Worm (Caenorhabditis elegans): Measurements from ENCODE around the gene str-67.

Gene str-67

DNA sequence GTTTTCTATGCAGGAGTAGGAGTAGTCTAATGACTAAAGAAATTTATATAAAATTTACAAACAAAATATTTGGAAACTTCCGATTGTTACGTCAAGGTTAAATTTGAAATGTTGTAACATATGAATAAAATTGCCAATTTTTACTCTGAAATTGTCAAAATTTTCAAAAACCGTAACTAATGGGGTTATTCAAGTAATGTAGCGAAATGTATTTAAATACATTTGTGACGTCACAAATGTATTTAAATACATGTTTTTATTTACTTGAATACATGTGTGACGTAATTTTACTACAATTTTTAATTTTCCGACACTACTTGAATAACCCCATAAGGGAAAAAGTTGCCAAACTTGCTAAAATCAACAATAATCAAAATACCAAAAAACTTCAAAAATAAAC lies 11.0 kb downstream of the str-67 start:
- TF ChIP-seq ztf-18 (tag; optimal IDR thresholded peaks at IDR 0.05): no peak
- no peak for TF ChIP-seq K11D2.4 (GFP tag; IDR thresholded peaks at IDR 0.05)
- no peak for TF ChIP-seq let-526 (GFP tag; IDR thresholded peaks at IDR 0.05)
- TF ChIP-seq mel-28 (tag; optimal IDR thresholded peaks at IDR 0.05; ENCODE audit: borderline replicate concordance): no peak
- TF ChIP-seq lin-26 (GFP tag; IDR thresholded peaks at IDR 0.05): no peak
- no peak for TF ChIP-seq T26A5.8 (tag; optimal IDR thresholded peaks at IDR 0.05)
- TF ChIP-seq T07F8.4 (tag; optimal IDR thresholded peaks at IDR 0.05): no peak
- no peak for TF ChIP-seq Y67H2A.10 (GFP tag; conservative IDR thresholded peaks at IDR 0.05)
- no peak for TF ChIP-seq attf-5 (GFP tag; optimal IDR thresholded peaks at IDR 0.05)
- TF ChIP-seq F10E7.11 (tag; optimal IDR thresholded peaks at IDR 0.05): no peak
- no peak for TF ChIP-seq aptf-2 (GFP tag; conservative IDR thresholded peaks at IDR 0.05)
- no peak for TF ChIP-seq ztf-25 (GFP tag; IDR thresholded peaks at IDR 0.05)
- TF ChIP-seq lir-1 (GFP tag; conservative IDR thresholded peaks at IDR 0.05): no peak
- TF ChIP-seq athp-1 (tag; optimal IDR thresholded peaks at IDR 0.05): no peak
- TF ChIP-seq pbrm-1 (GFP tag; IDR thresholded peaks at IDR 0.05): no peak
- no peak for TF ChIP-seq bed-1 (GFP tag; IDR thresholded peaks at IDR 0.05)
- no peak for TF ChIP-seq hlh-26 (GFP tag; conservative IDR thresholded peaks at IDR 0.05)
- no peak for TF ChIP-seq ceh-91 (GFP tag; IDR thresholded peaks at IDR 0.05)

DNA sequence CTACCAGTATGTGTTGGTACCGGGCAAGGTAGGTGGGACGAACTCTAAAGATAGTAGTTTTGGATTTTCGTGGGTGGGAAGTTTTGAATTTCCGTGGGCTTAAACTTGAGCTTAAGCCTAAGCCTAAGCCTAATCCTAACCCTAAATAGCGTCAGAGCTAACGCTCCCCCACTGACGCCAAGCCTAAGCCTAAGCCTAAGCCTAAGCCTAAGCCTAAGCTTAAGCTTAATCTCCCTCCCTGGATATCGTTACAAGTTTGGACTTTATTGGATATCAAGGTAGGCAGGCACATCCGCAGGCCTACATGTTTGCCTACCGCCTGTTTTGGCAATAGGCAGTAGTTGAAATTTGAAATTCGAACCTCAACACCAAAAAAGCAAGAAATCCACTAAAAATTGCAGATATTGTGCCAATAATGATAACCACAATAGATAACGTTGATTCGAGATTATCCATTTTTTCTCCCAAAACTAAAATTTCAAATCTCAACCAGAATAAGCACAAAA lies 11.8 kb downstream of the str-67 start, which contains the start of gene K10C9.4:
K10C9.4 (minus strand) TSS at position 456 of the 506 bp plus-strand sequence.
- TF ChIP-seq madf-3 (GFP tag; IDR thresholded peaks at IDR 0.05) (no peak), hmg-1.2 (GFP tag; IDR thresholded peaks at IDR 0.05) (no peak), ceh-79 (tag; optimal IDR thresholded peaks at IDR 0.05) (no peak), F57C9.4 (tag; optimal IDR thresholded peaks at IDR 0.05) (no peak)

DNA sequence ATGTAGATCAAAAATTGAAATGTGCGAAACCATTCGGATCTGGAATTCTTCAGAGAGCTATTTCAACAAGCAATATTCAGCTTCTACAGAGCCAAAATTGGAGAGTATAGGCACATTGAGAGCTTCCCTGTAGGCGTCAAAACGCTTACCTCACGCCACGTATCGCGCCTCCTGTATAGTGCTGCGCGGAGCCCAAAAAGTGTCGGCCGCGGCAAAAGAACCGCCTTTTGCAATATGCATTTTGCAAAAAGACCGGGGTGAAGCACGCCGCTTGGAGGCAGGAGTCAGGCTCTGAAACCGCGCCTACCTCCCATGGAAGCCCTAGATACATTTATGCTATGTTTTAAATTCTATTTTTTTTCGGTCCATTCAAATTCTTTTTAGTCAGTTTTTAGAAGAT lies 12.7 kb downstream of the str-67 start:
- TF ChIP-seq Y95B8A.8 (GFP tag; IDR thresholded peaks at IDR 0.05) (no peak), snpc-4 (GFP tag; optimal IDR thresholded peaks at IDR 0.05) (peak; percentile 33), snpc-4 (tag; optimal IDR thresholded peaks at IDR 0.05) (peak in 2 of 4 experiments; percentile 81 to 85), snpc-1.1 (tag; optimal IDR thresholded peaks at IDR 0.05; ENCODE audit: insufficient read depth) (peak; percentile 63), pha-4 (tag; optimal IDR thresholded peaks at IDR 0.05) (no peak), mxl-1 (tag; optimal IDR thresholded peaks at IDR 0.05) (no peak), hmg-1.2 (GFP tag; IDR thresholded peaks at IDR 0.05) (peak; percentile 53)

DNA sequence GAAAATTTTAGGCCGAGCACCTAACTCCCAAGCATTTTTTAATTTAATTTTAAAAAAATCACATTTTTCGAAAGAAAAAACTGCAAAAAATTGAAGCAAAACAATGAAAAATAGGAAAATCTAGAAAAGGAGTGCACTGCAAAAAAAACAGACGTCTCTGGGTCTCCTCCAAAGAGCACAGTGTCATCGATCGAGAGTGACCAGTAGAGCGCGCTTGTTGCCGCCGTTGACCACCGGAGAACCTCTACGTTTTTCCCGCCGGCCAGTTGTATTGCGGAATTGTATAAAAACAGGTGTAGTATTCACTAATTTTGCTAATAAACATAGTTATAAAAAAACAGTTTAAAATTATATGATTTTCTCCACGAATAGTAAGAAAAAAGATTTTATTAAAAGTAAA lies 15.1 kb downstream of the str-67 start:
- no peak for TF ChIP-seq C17E4.6 (GFP tag; IDR thresholded peaks at IDR 0.05)
- no peak for TF ChIP-seq Y56A3A.18 (GFP tag; IDR thresholded peaks at IDR 0.05)
- TF ChIP-seq madf-8 (GFP tag; conservative IDR thresholded peaks at IDR 0.05): peak; percentile 76
- TF ChIP-seq dpl-1 (GFP tag; optimal IDR thresholded peaks at IDR 0.05): peak; percentile 55
- TF ChIP-seq sea-2 (GFP tag; IDR thresholded peaks at IDR 0.05): no peak
- no peak for TF ChIP-seq attf-3 (GFP tag; conservative IDR thresholded peaks at IDR 0.05)
- TF ChIP-seq pbrm-1 (GFP tag; IDR thresholded peaks at IDR 0.05): no peak
- no peak for TF ChIP-seq Y53G8AR.9 (GFP tag; conservative IDR thresholded peaks at IDR 0.05)
- no peak for TF ChIP-seq mes-4 (tag; optimal IDR thresholded peaks at IDR 0.05)
- no peak for TF ChIP-seq K11D2.4 (GFP tag; IDR thresholded peaks at IDR 0.05)
- no peak for TF ChIP-seq lsy-27 (tag; optimal IDR thresholded peaks at IDR 0.05; ENCODE audit: borderline replicate concordance, insufficient read depth)
- no peak for TF ChIP-seq D2030.7 (GFP tag; IDR thresholded peaks at IDR 0.05)
- TF ChIP-seq athp-1 (tag; optimal IDR thresholded peaks at IDR 0.05): no peak
- no peak for TF ChIP-seq Y53F4B.3 (GFP tag; IDR thresholded peaks at IDR 0.05)
- no peak for TF ChIP-seq C06A6.2 (GFP tag; conservative IDR thresholded peaks at IDR 0.05)
- no peak for TF ChIP-seq hmg-20 (GFP tag; IDR thresholded peaks at IDR 0.05)
- 0 out of 2 replicates have a peak, but pooled peaks have one; percentile 20 for TF ChIP-seq ceh-100 (GFP tag; IDR thresholded peaks at IDR 0.05)
- no peak for TF ChIP-seq hlh-12 (tag; optimal IDR thresholded peaks at IDR 0.05)
- no peak for TF ChIP-seq ZK185.1 (tag; optimal IDR thresholded peaks at IDR 0.05; ENCODE audit: poor library complexity, severe bottlenecking)
- TF ChIP-seq F49E8.2 (tag; optimal IDR thresholded peaks at IDR 0.05; ENCODE audit: insufficient read depth): no peak
